Worm (Caenorhabditis elegans): ENCODE results near the gene Y53F4B.20.

DNA sequence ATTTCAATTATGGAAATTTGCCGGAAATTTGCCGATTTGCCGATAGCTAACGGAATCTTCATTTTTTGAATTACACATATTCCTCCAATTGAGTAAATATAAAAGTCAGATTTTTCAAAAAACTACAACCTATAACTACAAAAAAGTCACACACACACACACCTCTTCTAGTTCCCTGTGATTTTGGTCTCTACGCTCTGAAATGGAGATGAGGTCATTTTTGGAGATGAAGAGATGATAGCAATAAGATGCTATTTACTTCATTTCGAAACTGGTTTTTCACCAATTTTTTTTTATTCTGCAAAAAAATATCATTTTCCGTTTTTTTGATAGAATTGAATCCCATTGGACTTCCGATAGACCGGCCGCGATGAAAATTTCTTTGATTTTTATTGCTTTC is 39.9 kb downstream of the Y53F4B.20 start, which contains the start of gene Y53F4B.23:
- TF ChIP-seq rnt-1 (tag; optimal IDR thresholded peaks at IDR 0.05) (no peak), nhr-76 (tag; optimal IDR thresholded peaks at IDR 0.05) (no peak), fkh-10 (GFP tag; optimal IDR thresholded peaks at IDR 0.05) (no peak), elt-3 (tag; optimal IDR thresholded peaks at IDR 0.05) (no peak), ceh-90 (tag; optimal IDR thresholded peaks at IDR 0.05) (no peak), lin-15B (tag; optimal IDR thresholded peaks at IDR 0.05) (no peak), ama-1 (optimal IDR thresholded peaks at IDR 0.05) (no peak), zag-1 (tag; optimal IDR thresholded peaks at IDR 0.05) (no peak), zip-4 (GFP tag; optimal IDR thresholded peaks at IDR 0.05) (no peak), unc-130 (tag; optimal IDR thresholded peaks at IDR 0.05) (no peak)

All from whole organism, L1 larva.